Fruit fly (Drosophila melanogaster) whole organism, embryonic: ENCODE data around the gene CG46465.

Experiments used
- ATbp ChIP-seq: fragments of 200-800 bp; sonication (Bioruptor generic); optimal IDR thresholded peaks from 2 replicates; lab custom pipeline; 2017; ENCODE audit warnings: missing biosample characterization, mild to moderate bottlenecking, missing genetic modification characterization, missing genetic modification reagents
- Abd-B ChIP-seq: fragments of 200-800 bp; sonication (Bioruptor generic); optimal IDR thresholded peaks from 2 replicates; lab custom pipeline; 2018; ENCODE audit warnings: missing biosample characterization, mild to moderate bottlenecking, missing genetic modification characterization, moderate library complexity
- Bteb2 ChIP-seq: fragments of 200-800 bp; sonication (Bioruptor generic); optimal IDR thresholded peaks from 2 replicates; lab custom pipeline; 2016; ENCODE audit warnings: missing biosample characterization, missing genetic modification characterization
- C15 ChIP-seq: fragments of 200-800 bp; sonication (Bioruptor generic); IDR thresholded peaks from 3 replicates; pipeline ENCODE4 v1.3.6; 2022; ENCODE audit warnings: missing biosample characterization, missing genetic modification characterization
- CG10209 ChIP-seq: fragments of 200-800 bp; sonication (Bioruptor generic); optimal IDR thresholded peaks from 3 replicates; lab custom pipeline; 2017; ENCODE audit warnings: missing biosample characterization, mild to moderate bottlenecking, missing genetic modification characterization, missing genetic modification reagents
- CG10431 ChIP-seq: fragments of 200-800 bp; sonication (Bioruptor generic); optimal IDR thresholded peaks from 3 replicates; lab custom pipeline; 2018; ENCODE audit warnings: missing biosample characterization, mild to moderate bottlenecking, missing genetic modification characterization
- CG11398 ChIP-seq: fragments of 200-800 bp; sonication (Bioruptor generic); optimal IDR thresholded peaks from 2 replicates; lab custom pipeline; 2016; ENCODE audit warnings: missing biosample characterization, missing genetic modification characterization
- CG12391 ChIP-seq: fragments of 200-800 bp; sonication (Bioruptor generic); optimal IDR thresholded peaks from 3 replicates; lab custom pipeline; 2018; ENCODE audit warnings: missing biosample characterization, mild to moderate bottlenecking, missing genetic modification characterization, moderate library complexity
- CG13296 ChIP-seq: fragments of 200-800 bp; sonication (Bioruptor generic); optimal IDR thresholded peaks from 3 replicates; lab custom pipeline; 2018; ENCODE audit warnings: missing biosample characterization, mild to moderate bottlenecking, missing genetic modification characterization
- CG13424 ChIP-seq: fragments of 200-800 bp; sonication (Bioruptor generic); optimal IDR thresholded peaks from 2 replicates; lab custom pipeline; 2019; ENCODE audit warnings: missing biosample characterization, mild to moderate bottlenecking, missing genetic modification characterization, moderate library complexity
- CG13775 ChIP-seq: fragments of 200-800 bp; sonication (Bioruptor generic); optimal IDR thresholded peaks from 3 replicates; lab custom pipeline; 2017; ENCODE audit warnings: missing biosample characterization, mild to moderate bottlenecking, missing genetic modification characterization
- CG14441 ChIP-seq: fragments of 200-800 bp; sonication (Bioruptor generic); IDR thresholded peaks from 2 replicates; pipeline ENCODE4 v1.3.6; 2022; ENCODE audit warnings: missing biosample characterization, missing genetic modification characterization
- CG15073 ChIP-seq: fragments of 200-800 bp; sonication (Bioruptor generic); optimal IDR thresholded peaks from 2 replicates; lab custom pipeline; 2016; ENCODE audit warnings: missing biosample characterization, missing genetic modification characterization
- CG15514 ChIP-seq: fragments of 200-800 bp; sonication (Bioruptor generic); optimal IDR thresholded peaks from 3 replicates; lab custom pipeline; 2017; ENCODE audit warnings: missing biosample characterization, missing genetic modification characterization, mild to moderate bottlenecking, moderate library complexity, missing genetic modification reagents
- CG16863 ChIP-seq: fragments of 200-800 bp; sonication (Bioruptor generic); optimal IDR thresholded peaks from 3 replicates; lab custom pipeline; 2016; ENCODE audit warnings: missing biosample characterization, missing genetic modification characterization
- CG17361 ChIP-seq: fragments of 200-800 bp; sonication (Bioruptor generic); IDR thresholded peaks from 3 replicates; pipeline ENCODE4 v1.3.6; 2022; ENCODE audit warnings: missing biosample characterization, missing genetic modification characterization
- CG18599 ChIP-seq: fragments of 200-800 bp; sonication (Bioruptor generic); optimal IDR thresholded peaks from 3 replicates; lab custom pipeline; 2017; ENCODE audit warnings: missing biosample characterization, missing genetic modification characterization, mild to moderate bottlenecking, moderate library complexity, missing genetic modification reagents
- CG18619 ChIP-seq: fragments of 200-800 bp; sonication (Bioruptor generic); optimal IDR thresholded peaks from 3 replicates; lab custom pipeline; 2017; ENCODE audit warnings: missing biosample characterization, mild to moderate bottlenecking, missing genetic modification characterization
- CG3065 ChIP-seq: fragments of 200-800 bp; sonication (Bioruptor generic); optimal IDR thresholded peaks from 2 replicates; lab custom pipeline; 2016; ENCODE audit warnings: missing biosample characterization, missing genetic modification characterization
- CG6813 ChIP-seq: fragments of 200-800 bp; sonication (Bioruptor generic); optimal IDR thresholded peaks from 2 replicates; lab custom pipeline; 2017; ENCODE audit warnings: missing biosample characterization, missing genetic modification characterization, mild to moderate bottlenecking, moderate library complexity, missing genetic modification reagents
- CG7372 ChIP-seq: fragments of 200-800 bp; sonication (Bioruptor generic); IDR thresholded peaks from 2 replicates; pipeline ENCODE4 v1.3.6; 2022; ENCODE audit warnings: missing biosample characterization, missing genetic modification characterization
- CG7987 ChIP-seq: fragments of 200-800 bp; sonication (Bioruptor generic); optimal IDR thresholded peaks from 2 replicates; lab custom pipeline; 2018; ENCODE audit warnings: missing biosample characterization, mild to moderate bottlenecking, missing genetic modification characterization, moderate library complexity
- CG8359 ChIP-seq: fragments of 200-800 bp; sonication (Bioruptor generic); optimal IDR thresholded peaks from 2 replicates; lab custom pipeline; 2017; ENCODE audit warnings: missing biosample characterization, mild to moderate bottlenecking, missing genetic modification characterization, borderline replicate concordance
- D19A ChIP-seq: fragments of 200-800 bp; optimal IDR thresholded peaks from 3 replicates; lab custom pipeline; 2019; ENCODE audit warnings: missing biosample characterization, mild to moderate bottlenecking, missing genetic modification characterization, moderate library complexity
- Ets97D ChIP-seq: fragments of 200-800 bp; sonication (Bioruptor generic); optimal IDR thresholded peaks from 3 replicates; lab custom pipeline; 2016; ENCODE audit warnings: missing biosample characterization, missing genetic modification characterization
- Gug ChIP-seq: fragments of 200-800 bp; sonication (Bioruptor generic); IDR thresholded peaks from 4 replicates; pipeline ENCODE4 v1.3.6; 2022; ENCODE audit warnings: missing biosample characterization, missing genetic modification characterization
- H2.0 ChIP-seq: fragments of 200-800 bp; sonication (Bioruptor generic); IDR thresholded peaks from 2 replicates; pipeline ENCODE4 v1.3.6; 2022; ENCODE audit warnings: missing biosample characterization, missing genetic modification characterization
- HLH3B ChIP-seq: fragments of 200-800 bp; sonication (Bioruptor generic); IDR thresholded peaks from 2 replicates; pipeline ENCODE4 v1.3.6; 2022; ENCODE audit warnings: missing biosample characterization, missing genetic modification characterization
- Hr3 ChIP-seq: fragments of 200-800 bp; sonication (Bioruptor generic); optimal IDR thresholded peaks from 3 replicates; lab custom pipeline; 2016; ENCODE audit warnings: missing biosample characterization, missing genetic modification characterization
- Hsf ChIP-seq: fragments of 200-800 bp; sonication (Bioruptor generic); optimal IDR thresholded peaks from 3 replicates; lab custom pipeline; 2016; ENCODE audit warnings: missing biosample characterization, missing genetic modification characterization
- Med ChIP-seq: fragments of 200-800 bp; sonication (Bioruptor generic); peaks from one replicate; lab custom pipeline; 2016; ENCODE audit warnings: missing biosample characterization, missing genetic modification characterization, mild to moderate bottlenecking, inconsistent platforms, moderate library complexity
- Pdp1 ChIP-seq, 2 experiments: fragments of 200-800 bp; sonication (Bioruptor generic); optimal IDR thresholded peaks; 3 replicates each; lab custom pipeline; 2016; ENCODE audit warnings: missing biosample characterization in 2 of 2, missing genetic modification characterization in 2 of 2, mild to moderate bottlenecking in 1 of 2, moderate library complexity in 1 of 2
- Rx ChIP-seq: fragments of 200-800 bp; sonication (Bioruptor generic); IDR thresholded peaks from 2 replicates; pipeline ENCODE4 v1.3.6; 2022; ENCODE audit warnings: missing biosample characterization, missing genetic modification characterization
- Side ChIP-seq: fragments of 200-800 bp; sonication (Bioruptor generic); optimal IDR thresholded peaks from 2 replicates; lab custom pipeline; 2016; ENCODE audit warnings: missing biosample characterization, missing genetic modification characterization
- az2 ChIP-seq: fragments of 200-800 bp; sonication (Bioruptor generic); optimal IDR thresholded peaks from 3 replicates; lab custom pipeline; 2016; ENCODE audit warnings: missing biosample characterization, missing genetic modification characterization
- bbx ChIP-seq: fragments of 200-800 bp; sonication (Bioruptor generic); IDR thresholded peaks from 2 replicates; pipeline ENCODE4 v1.3.6; 2022; ENCODE audit warnings: missing biosample characterization, missing genetic modification characterization; ENCODE audit not compliant: partially characterized antibody
- ems ChIP-seq: fragments of 200-800 bp; sonication (Bioruptor generic); optimal IDR thresholded peaks from 3 replicates; lab custom pipeline; 2016; ENCODE audit warnings: missing biosample characterization, missing genetic modification characterization
- fru ChIP-seq: fragments of >200 bp; optimal IDR thresholded peaks from 2 replicates; lab custom pipeline; 2017
- kah ChIP-seq: fragments of 200-800 bp; sonication (Bioruptor generic); optimal IDR thresholded peaks from 2 replicates; lab custom pipeline; 2018; ENCODE audit warnings: missing biosample characterization, mild to moderate bottlenecking, missing genetic modification characterization
- lmd ChIP-seq: fragments of 200-800 bp; sonication (Bioruptor generic); IDR thresholded peaks from 2 replicates; pipeline ENCODE4 v1.3.6; 2022; ENCODE audit warnings: missing biosample characterization, missing genetic modification characterization
- pan ChIP-seq, 4 experiments: fragments of >200 bp in 3 of 4; fragments of 200-800 bp in 1 of 4; sonication (Bioruptor generic) in 1 of 4; optimal IDR thresholded peaks in 3 of 4; IDR thresholded peaks in 1 of 4; 2 replicates each; pipeline versions ENCODE4 v1.3.6 to Lab custom; 2017 to 2022; ENCODE audit warnings: missing biosample characterization in 2 of 4, missing genetic modification characterization in 2 of 4, mixed read lengths in 1 of 4
- peb ChIP-seq: fragments of 200-800 bp; sonication (Bioruptor generic); IDR thresholded peaks from 2 replicates; pipeline ENCODE4 v1.3.6; 2022; ENCODE audit warnings: missing biosample characterization, missing genetic modification characterization
- pho ChIP-seq: fragments of 200-800 bp; sonication (Bioruptor generic); optimal IDR thresholded peaks from 2 replicates; lab custom pipeline; 2016; ENCODE audit warnings: missing biosample characterization, missing genetic modification characterization
- row ChIP-seq: fragments of 200-800 bp; sonication (Bioruptor generic); IDR thresholded peaks from 3 replicates; pipeline ENCODE4 v1.3.6; 2022; ENCODE audit warnings: missing biosample characterization, missing genetic modification characterization
- run ChIP-seq: fragments of 200-800 bp; sonication (Bioruptor generic); optimal IDR thresholded peaks from 3 replicates; lab custom pipeline; 2018; ENCODE audit warnings: missing biosample characterization, mild to moderate bottlenecking, missing genetic modification characterization
- seq ChIP-seq: fragments of 200-800 bp; sonication (Bioruptor generic); IDR thresholded peaks from 2 replicates; pipeline ENCODE4 v1.3.6; 2022; ENCODE audit warnings: missing biosample characterization, missing genetic modification characterization
- slbo ChIP-seq: fragments of 200-800 bp; sonication (Bioruptor generic); IDR thresholded peaks from 2 replicates; pipeline ENCODE4 v1.3.6; 2022; ENCODE audit warnings: missing biosample characterization, missing genetic modification characterization
- stc ChIP-seq: fragments of 200-800 bp; sonication (Bioruptor generic); IDR thresholded peaks from 2 replicates; pipeline ENCODE4 v1.3.6; 2022; ENCODE audit warnings: missing biosample characterization, missing genetic modification characterization
- vfl ChIP-seq: fragments of 200-800 bp; sonication (Bioruptor generic); optimal IDR thresholded peaks from 2 replicates; lab custom pipeline; 2016; ENCODE audit warnings: missing biosample characterization, missing genetic modification characterization

The CG46465 gene

DNA sequence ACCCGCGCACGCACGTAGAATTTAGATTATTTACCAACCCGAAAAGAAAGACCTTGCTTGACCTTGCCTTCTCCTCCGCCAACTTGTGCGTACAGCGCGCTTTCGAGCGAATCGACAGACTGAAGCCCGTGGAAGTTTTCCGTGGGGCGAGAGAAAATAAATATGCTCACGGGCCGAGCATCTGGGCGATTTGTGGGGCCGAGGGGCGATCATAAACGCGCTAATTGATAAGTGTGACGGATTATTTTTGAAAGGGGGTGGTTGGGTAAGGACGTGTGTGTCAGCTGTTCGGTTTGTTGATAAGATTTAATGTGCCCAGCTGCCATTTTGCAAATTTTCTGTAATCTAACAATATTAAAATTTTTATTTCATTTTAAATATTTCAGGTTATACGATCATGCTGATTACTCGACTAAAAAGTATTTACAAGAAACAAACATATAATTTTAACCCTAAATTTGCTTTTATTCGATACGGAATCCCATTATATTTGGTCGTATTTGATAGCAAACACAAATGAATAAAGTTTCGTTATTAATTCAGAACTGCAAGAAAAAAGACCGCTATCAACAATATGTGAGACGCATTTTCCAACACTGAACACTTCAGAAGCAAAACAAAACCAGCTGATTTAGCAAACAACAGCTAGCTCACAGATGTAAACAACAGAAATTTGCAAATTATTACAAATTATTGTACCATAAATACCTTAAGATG is 18.1 kb upstream of the CG46465 start, which contains the start of the genes L2HGDH and CG10431 (continued):
- TF ChIP-seq slbo (GFP tag; lab: Robert Waterston, UW): peak; percentile 54; the same call in 1 of the 2 replicates
- no peak for TF ChIP-seq CG7372 (GFP tag; lab: Robert Waterston, UW)
- TF ChIP-seq bbx: peak; percentile 36; the same call in 1 of the 2 replicates
- TF ChIP-seq az2 (GFP tag; lab: Kevin White, UChicago): peak; percentile 57
- TF ChIP-seq D19A (tag; lab: Kevin White, UChicago): peak; percentile 57
- 0 out of 2 replicates have a peak, but pooled peaks have one; percentile 21 for TF ChIP-seq lmd (GFP tag; lab: Robert Waterston, UW)
- peak; percentile 45 for TF ChIP-seq CG10431 (GFP tag; lab: Kevin White, UChicago)
- TF ChIP-seq Ets97D (GFP tag; lab: Kevin White, UChicago): peak; percentile 41
- TF ChIP-seq peb: no peak
- TF ChIP-seq CG13775 (GFP tag; lab: Kevin White, UChicago): peak; percentile 63
- TF ChIP-seq Med (GFP tag; lab: Kevin White, UChicago): peak; percentile 91
- no peak for TF ChIP-seq C15
- peak; percentile 20 for TF ChIP-seq CG8359 (GFP tag; lab: Kevin White, UChicago)
- TF ChIP-seq CG12391 (tag; lab: Kevin White, UChicago): peak; percentile 85
- TF ChIP-seq HLH3B: no peak
- peak; percentile 41 for TF ChIP-seq CG6813 (GFP tag; lab: Kevin White, UChicago)
- peak; percentile 40; the same call in 1 of the 2 replicates for TF ChIP-seq CG14441
- peak; percentile 79 for TF ChIP-seq CG17361 (GFP tag; lab: Robert Waterston, UW)
- TF ChIP-seq Hsf (GFP tag; lab: Kevin White, UChicago): peak; percentile 59
- peak; percentile 65 for TF ChIP-seq Bteb2
- no peak for TF ChIP-seq Hr3 (GFP tag; lab: Kevin White, UChicago)
- TF ChIP-seq CG13424: peak; percentile 75
- TF ChIP-seq vfl: no peak
- no peak for TF ChIP-seq CG15073 (GFP tag; lab: Kevin White, UChicago)
- TF ChIP-seq CG10209 (GFP tag; lab: Kevin White, UChicago): peak; percentile 30
- TF ChIP-seq CG18599 (GFP tag; lab: Kevin White, UChicago): peak; percentile 76
- TF ChIP-seq CG3065 (GFP tag; lab: Kevin White, UChicago): no peak
- peak; percentile 38 to 76 for TF ChIP-seq Pdp1 (GFP tag; optimal IDR thresholded peaks at IDR 0.05; lab: Kevin White, UChicago)
- peak; percentile 25 for TF ChIP-seq ATbp (GFP tag; lab: Kevin White, UChicago)
- peak; percentile 65 for TF ChIP-seq CG15514 (GFP tag; lab: Kevin White, UChicago)
- no peak for TF ChIP-seq pan (optimal IDR thresholded peaks at IDR 0.05; lab: Kevin White, UChicago)
- peak in 1 of 2 experiments; percentile 19 for TF ChIP-seq pan (GFP tag; optimal IDR thresholded peaks at IDR 0.05 in 1 of 2, IDR thresholded peaks at IDR 0.05 in 1 of 2)
- peak; percentile 10 for TF ChIP-seq pho (GFP tag; lab: Kevin White, UChicago)
- no peak for TF ChIP-seq CG11398 (GFP tag; lab: Kevin White, UChicago)
- peak; percentile 10 for TF ChIP-seq CG18619 (GFP tag; lab: Kevin White, UChicago)
- peak; percentile 77 for TF ChIP-seq row (GFP tag; lab: Robert Waterston, UW)
- TF ChIP-seq ems (GFP tag; lab: Kevin White, UChicago): peak; percentile 25
- no peak for TF ChIP-seq Rx (GFP tag; lab: Robert Waterston, UW)
- TF ChIP-seq CG7987 (GFP tag; lab: Kevin White, UChicago): peak; percentile 74
- no peak for TF ChIP-seq Gug (GFP tag; lab: Robert Waterston, UW)
- TF ChIP-seq Side: peak; percentile 7
- TF ChIP-seq kah: peak; percentile 11
- peak; percentile 3 for TF ChIP-seq run (tag; lab: Kevin White, UChicago)
- TF ChIP-seq H2.0 (GFP tag; lab: Robert Waterston, UW): no peak
- peak; percentile 73 for TF ChIP-seq CG13296
- TF ChIP-seq Abd-B: peak; percentile 67
- TF ChIP-seq stc: peak; percentile 30; the same call in 1 of the 2 replicates
- TF ChIP-seq seq (GFP tag; lab: Robert Waterston, UW): peak; percentile 39; the same call in 1 of the 2 replicates
- no peak for TF ChIP-seq CG16863 (GFP tag; lab: Kevin White, UChicago)
- TF ChIP-seq fru (lab: Kevin White, UChicago): no peak
